Worm (Caenorhabditis elegans): ENCODE data around the gene tag-153.

Gene tag-153

ce11 chrV:9343629-9344624, 21.0 kb downstream of the tag-153 start, which contains the start of gene tos-1 (continued):
- peak; percentile 92 for TF ChIP-seq ces-1 (GFP tag; optimal IDR thresholded peaks at IDR 0.05)
- peak; percentile 93 for TF ChIP-seq drap-1 (GFP tag; optimal IDR thresholded peaks at IDR 0.05)
- peak; percentile 100 for TF ChIP-seq ceh-39 (tag; optimal IDR thresholded peaks at IDR 0.05)
- TF ChIP-seq pha-4 (tag; optimal IDR thresholded peaks at IDR 0.05), result peak; percentile 90
- TF ChIP-seq ceh-43 (GFP tag; optimal IDR thresholded peaks at IDR 0.05), result peak; percentile 92
- peak; percentile 69 for TF ChIP-seq sem-2 (GFP tag; optimal IDR thresholded peaks at IDR 0.05)
- peak; percentile 93 for TF ChIP-seq M03D4.4 (tag; optimal IDR thresholded peaks at IDR 0.05)

- TF ChIP-seq nhr-237 (tag; optimal IDR thresholded peaks at IDR 0.05), result peak; percentile 48
- peak; percentile 45 for TF ChIP-seq pha-4 (tag; optimal IDR thresholded peaks at IDR 0.05)
- TF ChIP-seq nhr-12 (tag; optimal IDR thresholded peaks at IDR 0.05), result no peak
- TF ChIP-seq ceh-39 (tag; optimal IDR thresholded peaks at IDR 0.05), result peak; percentile 91
- TF ChIP-seq unc-62 (GFP tag; optimal IDR thresholded peaks at IDR 0.05), result no peak
- TF ChIP-seq lsy-2 (tag; optimal IDR thresholded peaks at IDR 0.05), result peak; percentile 75
- no peak for TF ChIP-seq flh-1 (GFP tag; optimal IDR thresholded peaks at IDR 0.05)
- TF ChIP-seq ces-1 (GFP tag; optimal IDR thresholded peaks at IDR 0.05), result peak; percentile 83
- TF ChIP-seq lin-13 (tag; optimal IDR thresholded peaks at IDR 0.05), result peak; percentile 2
- TF ChIP-seq mep-1 (tag; optimal IDR thresholded peaks at IDR 0.05), result peak; percentile 65
These were observed 23.9 kb downstream of the tag-153 start, which contains the start of the genes K07B1.7 and try-5 for ce11 chrV:9346804-9347203. Gene K07B1.7 (minus strand): TSS chrV:9346962. Gene try-5 (plus strand): TSS chrV:9347044.

- TF ChIP-seq unc-120 (tag; optimal IDR thresholded peaks at IDR 0.05; ENCODE audit: poor library complexity, severe bottlenecking) (no peak), ces-1 (GFP tag; optimal IDR thresholded peaks at IDR 0.05) (no peak), unc-39 (tag; optimal IDR thresholded peaks at IDR 0.05) (no peak), lin-13 (tag; optimal IDR thresholded peaks at IDR 0.05) (no peak), M03D4.4 (tag; optimal IDR thresholded peaks at IDR 0.05) (no peak), nhr-12 (tag; optimal IDR thresholded peaks at IDR 0.05) (no peak), nhr-2 (tag; optimal IDR thresholded peaks at IDR 0.05) (no peak), unc-62 (GFP tag; optimal IDR thresholded peaks at IDR 0.05) (no peak), mab-5 (tag; optimal IDR thresholded peaks at IDR 0.05) (no peak), bed-3 (GFP tag; optimal IDR thresholded peaks at IDR 0.05) (no peak), hlh-1 (tag; optimal IDR thresholded peaks at IDR 0.05) (no peak), lsy-2 (tag; optimal IDR thresholded peaks at IDR 0.05) (no peak)
These were observed 26.8 kb downstream of the tag-153 start, which contains the start of gene srx-47 for ce11 chrV:9349687-9350086. Gene srx-47 (plus strand): TSS chrV:9349987.

ce11 chrV:9352947-9353346, 30.1 kb downstream of the tag-153 start, which contains the start of gene srx-46:
Gene srx-46 (plus strand): TSS chrV:9353247.
- no peak for TF ChIP-seq unc-39 (tag; optimal IDR thresholded peaks at IDR 0.05)
- no peak for TF ChIP-seq elt-3 (tag; optimal IDR thresholded peaks at IDR 0.05)
- no peak for TF ChIP-seq lin-13 (tag; optimal IDR thresholded peaks at IDR 0.05)
- TF ChIP-seq ces-1 (GFP tag; optimal IDR thresholded peaks at IDR 0.05), result no peak
- no peak for TF ChIP-seq flh-1 (GFP tag; optimal IDR thresholded peaks at IDR 0.05)
- no peak for TF ChIP-seq nhr-28 (tag; optimal IDR thresholded peaks at IDR 0.05)
- TF ChIP-seq ham-2 (GFP tag; optimal IDR thresholded peaks at IDR 0.05), result no peak
- no peak for TF ChIP-seq lin-32 (GFP tag; optimal IDR thresholded peaks at IDR 0.05)
- TF ChIP-seq nhr-76 (tag; optimal IDR thresholded peaks at IDR 0.05), result no peak
- TF ChIP-seq ceh-83 (GFP tag; optimal IDR thresholded peaks at IDR 0.05), result no peak
- TF ChIP-seq elt-1 (tag; optimal IDR thresholded peaks at IDR 0.05; ENCODE audit: borderline replicate concordance, insufficient read depth), result no peak
- no peak for TF ChIP-seq ztf-11 (tag; optimal IDR thresholded peaks at IDR 0.05)
- no peak for TF ChIP-seq mep-1 (tag; optimal IDR thresholded peaks at IDR 0.05)
- no peak for TF ChIP-seq blmp-1 (tag; optimal IDR thresholded peaks at IDR 0.05)
- no peak for TF ChIP-seq unc-62 (GFP tag; optimal IDR thresholded peaks at IDR 0.05)
- no peak for TF ChIP-seq unc-120 (tag; optimal IDR thresholded peaks at IDR 0.05; ENCODE audit: poor library complexity, severe bottlenecking)
- no peak for TF ChIP-seq mab-5 (tag; optimal IDR thresholded peaks at IDR 0.05)

- TF ChIP-seq unc-120 (tag; optimal IDR thresholded peaks at IDR 0.05; ENCODE audit: poor library complexity, severe bottlenecking) (no peak), unc-62 (GFP tag; optimal IDR thresholded peaks at IDR 0.05) (no peak), unc-39 (tag; optimal IDR thresholded peaks at IDR 0.05) (no peak), mab-5 (tag; optimal IDR thresholded peaks at IDR 0.05) (no peak), ham-2 (GFP tag; optimal IDR thresholded peaks at IDR 0.05) (no peak), nhr-28 (tag; optimal IDR thresholded peaks at IDR 0.05) (no peak), hlh-1 (tag; optimal IDR thresholded peaks at IDR 0.05) (no peak), cnd-1 (tag; optimal IDR thresholded peaks at IDR 0.05) (no peak), ceh-83 (GFP tag; optimal IDR thresholded peaks at IDR 0.05) (no peak), blmp-1 (tag; optimal IDR thresholded peaks at IDR 0.05) (no peak), snpc-4 (tag; optimal IDR thresholded peaks at IDR 0.05) (no peak), nhr-12 (tag; optimal IDR thresholded peaks at IDR 0.05) (no peak), bed-3 (GFP tag; optimal IDR thresholded peaks at IDR 0.05) (no peak), lin-13 (tag; optimal IDR thresholded peaks at IDR 0.05) (no peak), ceh-39 (tag; optimal IDR thresholded peaks at IDR 0.05) (no peak)
These were observed 32.5 kb downstream of the tag-153 start, which contains the start of gene ttr-40 for ce11 chrV:9355371-9355770. Gene ttr-40 (minus strand): TSS chrV:9355471.
